Worm (Caenorhabditis elegans) whole organism, midembryonic: ENCODE measurements around the gene fbxa-202.

Experiments
- T22C8.4 ChIP-seq: fragments of 200-800 bp; sonication (Bioruptor generic); IDR thresholded peaks from 2 replicates; pipeline ENCODE4 v1.3.6; 2022; ENCODE audit warnings: missing genetic modification characterization, missing compliant biosample characterization
- cog-1 ChIP-seq: sonication (generic microtip); optimal IDR thresholded peaks from 2 replicates; lab custom pipeline; 2016; ENCODE audit warnings: missing genetic modification characterization, missing compliant biosample characterization
- flt-1 ChIP-seq: fragments of 200-800 bp; sonication (Bioruptor generic); IDR thresholded peaks from 2 replicates; pipeline ENCODE4 v1.3.6; 2022; ENCODE audit warnings: missing genetic modification characterization, missing compliant biosample characterization
- ref-1 ChIP-seq: fragments of 200-800 bp; sonication (Bioruptor generic); conservative IDR thresholded peaks from 2 replicates; pipeline ENCODE4 v1.3.6; 2022; ENCODE audit warnings: missing genetic modification reagents, missing genetic modification characterization, missing compliant biosample characterization

ce11 chrV:6328897-6329296 is 1.8 kb downstream of the fbxa-202 start, which contains the start of gene T28C12.2:
- TF ChIP-seq cog-1 (tag; lab: Kevin White, UChicago) (no peak), flt-1 (GFP tag; lab: Robert Waterston, UW) (no peak), T22C8.4 (GFP tag; lab: Robert Waterston, UW) (no peak), ref-1 (GFP tag; lab: Robert Waterston, UW) (no peak)
